Fruit fly (Drosophila melanogaster): ENCODE measurements around the gene CG14072.

dm6 chr2L:10974638-10975037, 38.2 kb downstream of the CG14072 start:
- TF ChIP-seq usp (GFP tag; optimal IDR thresholded peaks at IDR 0.05) (no peak), jim (GFP tag; optimal IDR thresholded peaks at IDR 0.05) (no peak), Rel (GFP tag; optimal IDR thresholded peaks at IDR 0.05) (no peak), Rel (tag; optimal IDR thresholded peaks at IDR 0.05) (no peak), Hr83 (GFP tag; optimal IDR thresholded peaks at IDR 0.05; ENCODE audit: poor library complexity, severe bottlenecking) (no peak)
